Worm (Caenorhabditis elegans): ENCODE data around the gene srx-88.

Gene srx-88

ce11 chrV:11583212-11583611 lies at the start of gene srx-88:
Gene srx-88, plus strand, starts transcription at chrV:11583512.
- no peak for TF ChIP-seq fkh-4 (tag; optimal IDR thresholded peaks at IDR 0.05; ENCODE audit: borderline replicate concordance)
- TF ChIP-seq irx-1 (tag; optimal IDR thresholded peaks at IDR 0.05) = no peak
- TF ChIP-seq tbx-2 (tag; optimal IDR thresholded peaks at IDR 0.05) = no peak
- TF ChIP-seq nhr-76 (tag; optimal IDR thresholded peaks at IDR 0.05) = no peak
- no peak for TF ChIP-seq fos-1 (tag; optimal IDR thresholded peaks at IDR 0.05)
- no peak for TF ChIP-seq jun-1 (tag; optimal IDR thresholded peaks at IDR 0.05)
- no peak for TF ChIP-seq ceh-63 (GFP tag; optimal IDR thresholded peaks at IDR 0.05)
- no peak for TF ChIP-seq unc-130 (tag; optimal IDR thresholded peaks at IDR 0.05)
- TF ChIP-seq mef-2 (tag; optimal IDR thresholded peaks at IDR 0.05) = no peak
- TF ChIP-seq elt-2 (tag; optimal IDR thresholded peaks at IDR 0.05) = no peak
- TF ChIP-seq C34B4.2 (tag; optimal IDR thresholded peaks at IDR 0.05) = no peak
- TF ChIP-seq pax-3 (tag; optimal IDR thresholded peaks at IDR 0.05) = no peak
- no peak for TF ChIP-seq vab-15 (tag; optimal IDR thresholded peaks at IDR 0.05)
- no peak for TF ChIP-seq nhr-71 (tag; optimal IDR thresholded peaks at IDR 0.05)
- no peak for TF ChIP-seq hlh-17 (GFP tag; optimal IDR thresholded peaks at IDR 0.05; ENCODE audit: borderline replicate concordance)
- TF ChIP-seq ceh-90 (tag; optimal IDR thresholded peaks at IDR 0.05) = no peak
- no peak for TF ChIP-seq mdl-1 (tag; optimal IDR thresholded peaks at IDR 0.05)
- TF ChIP-seq Y116A8C.19 (tag; optimal IDR thresholded peaks at IDR 0.05; ENCODE audit: borderline replicate concordance) = no peak
- TF ChIP-seq tlp-1 (tag; optimal IDR thresholded peaks at IDR 0.05) = no peak
- TF ChIP-seq efl-3 (GFP tag; optimal IDR thresholded peaks at IDR 0.05) = no peak

ce11 chrV:11534495-11535189 lies 48.7 kb upstream of the srx-88 start:
- TF ChIP-seq lsy-2 (tag; optimal IDR thresholded peaks at IDR 0.05) (peak in 1 of 2 experiments; percentile 43), dpl-1 (GFP tag; optimal IDR thresholded peaks at IDR 0.05) (peak in 1 of 3 experiments; percentile 28), nhr-90 (tag; optimal IDR thresholded peaks at IDR 0.05; ENCODE audit: poor library complexity) (peak; percentile 51), C16A3.4 (tag; optimal IDR thresholded peaks at IDR 0.05) (peak; percentile 13), lin-14 (GFP tag; optimal IDR thresholded peaks at IDR 0.05) (peak; percentile 72), nhr-85 (tag) (peak; percentile 81), mep-1 (tag; optimal IDR thresholded peaks at IDR 0.05) (peak; percentile 11), efl-1 (optimal IDR thresholded peaks at IDR 0.05) (no peak), efl-1 (GFP tag; optimal IDR thresholded peaks at IDR 0.05 in 1 of 2) (peak in 1 of 2 experiments; percentile 78), unc-130 (tag; optimal IDR thresholded peaks at IDR 0.05) (peak; percentile 6), grh-1 (GFP tag; IDR thresholded peaks at IDR 0.05) (peak; percentile 10; the same call in 1 of the 2 replicates), elt-3 (tag; optimal IDR thresholded peaks at IDR 0.05) (peak in 5 of 6 experiments; percentile 64 to 90 (median 68)), nhr-76 (tag; optimal IDR thresholded peaks at IDR 0.05) (no peak), lir-3 (tag; optimal IDR thresholded peaks at IDR 0.05; ENCODE audit: poor library complexity) (no peak), hpl-2 (GFP tag; optimal IDR thresholded peaks at IDR 0.05) (peak; percentile 21), elt-2 (tag; optimal IDR thresholded peaks at IDR 0.05) (peak; percentile 87), hlh-17 (GFP tag; optimal IDR thresholded peaks at IDR 0.05; ENCODE audit: borderline replicate concordance) (no peak), mdl-1 (tag; optimal IDR thresholded peaks at IDR 0.05) (peak in 1 of 2 experiments; percentile 60), ces-1 (GFP tag; optimal IDR thresholded peaks at IDR 0.05) (no peak), dsc-1 (tag; optimal IDR thresholded peaks at IDR 0.05) (no peak), nhr-19 (GFP tag; conservative IDR thresholded peaks at IDR 0.05) (peak; percentile 14), sox-4 (tag; optimal IDR thresholded peaks at IDR 0.05) (no peak), fkh-10 (GFP tag; optimal IDR thresholded peaks at IDR 0.05) (no peak), jun-1 (tag; optimal IDR thresholded peaks at IDR 0.05) (peak; percentile 11), nhr-71 (tag; optimal IDR thresholded peaks at IDR 0.05) (peak; percentile 68), snu-23 (GFP tag; optimal IDR thresholded peaks at IDR 0.05) (peak; percentile 37), skn-1 (tag; optimal IDR thresholded peaks at IDR 0.05) (no peak), nhr-20 (tag; optimal IDR thresholded peaks at IDR 0.05) (peak; percentile 76), lin-35 (GFP tag; optimal IDR thresholded peaks at IDR 0.05) (peak in 1 of 2 experiments; percentile 71), ama-1 (optimal IDR thresholded peaks at IDR 0.05) (peak; percentile 65), rnt-1 (tag; optimal IDR thresholded peaks at IDR 0.05) (peak; percentile 48), blmp-1 (tag; optimal IDR thresholded peaks at IDR 0.05) (peak; percentile 99)

All from whole organism, L1 larva.